Fruit fly (Drosophila melanogaster) whole organism, embryonic: ENCODE measurements around the gene CG15577.

Experiments used
- Ada2b ChIP-seq: fragments of 200-800 bp; sonication (Bioruptor generic); IDR thresholded peaks from 2 replicates; pipeline ENCODE4 v1.3.6; 2022; ENCODE audit warnings: missing biosample characterization, missing genetic modification characterization
- Asciz ChIP-seq: fragments of 200-800 bp; sonication (Bioruptor generic); optimal IDR thresholded peaks from 2 replicates; lab custom pipeline; 2017; ENCODE audit warnings: missing biosample characterization, mild to moderate bottlenecking, missing genetic modification characterization, missing genetic modification reagents
- C15 ChIP-seq: fragments of 200-800 bp; sonication (Bioruptor generic); IDR thresholded peaks from 3 replicates; pipeline ENCODE4 v1.3.6; 2022; ENCODE audit warnings: missing biosample characterization, missing genetic modification characterization
- CG11247 ChIP-seq: fragments of 200-800 bp; sonication (Bioruptor generic); IDR thresholded peaks from 2 replicates; pipeline ENCODE4 v1.3.6; 2022; ENCODE audit warnings: missing biosample characterization, missing genetic modification characterization
- CG12155 ChIP-seq: fragments of 200-800 bp; sonication (Bioruptor generic); optimal IDR thresholded peaks from 3 replicates; lab custom pipeline; 2016; ENCODE audit warnings: missing biosample characterization, missing genetic modification characterization
- CG13424 ChIP-seq: fragments of 200-800 bp; sonication (Bioruptor generic); optimal IDR thresholded peaks from 2 replicates; lab custom pipeline; 2019; ENCODE audit warnings: missing biosample characterization, mild to moderate bottlenecking, missing genetic modification characterization, moderate library complexity
- CG14441 ChIP-seq: fragments of 200-800 bp; sonication (Bioruptor generic); IDR thresholded peaks from 2 replicates; pipeline ENCODE4 v1.3.6; 2022; ENCODE audit warnings: missing biosample characterization, missing genetic modification characterization
- CG17568 ChIP-seq: fragments of 200-800 bp; sonication (Bioruptor generic); optimal IDR thresholded peaks from 2 replicates; lab custom pipeline; 2018; ENCODE audit warnings: missing biosample characterization, mild to moderate bottlenecking, missing genetic modification characterization, moderate library complexity
- CG18011 ChIP-seq: fragments of 200-800 bp; sonication (Bioruptor generic); optimal IDR thresholded peaks from 2 replicates; lab custom pipeline; 2017; ENCODE audit warnings: missing biosample characterization, missing genetic modification characterization, mild to moderate bottlenecking, moderate library complexity, missing genotype
- CG2120 ChIP-seq: fragments of 200-800 bp; sonication (Bioruptor generic); optimal IDR thresholded peaks from 3 replicates; lab custom pipeline; 2016; ENCODE audit warnings: missing biosample characterization, missing genetic modification characterization
- CG2199 ChIP-seq: fragments of 200-800 bp; sonication (Bioruptor generic); IDR thresholded peaks from 3 replicates; pipeline ENCODE4 v1.3.6; 2022; ENCODE audit warnings: missing biosample characterization, missing genetic modification characterization
- CG31388 ChIP-seq: fragments of 200-800 bp; sonication (Bioruptor generic); optimal IDR thresholded peaks from 2 replicates; lab custom pipeline; 2016; ENCODE audit warnings: missing biosample characterization, missing genetic modification characterization
- CG32532 ChIP-seq: fragments of 200-800 bp; sonication (Bioruptor generic); IDR thresholded peaks from 2 replicates; pipeline ENCODE4 v1.3.6; 2022; ENCODE audit warnings: missing biosample characterization, missing genetic modification characterization
- CG33213 ChIP-seq: fragments of 200-800 bp; sonication (Bioruptor generic); optimal IDR thresholded peaks from 3 replicates; lab custom pipeline; 2016; ENCODE audit warnings: missing biosample characterization, missing genetic modification characterization
- CG33557 ChIP-seq: fragments of 200-800 bp; sonication (Bioruptor generic); optimal IDR thresholded peaks from 2 replicates; lab custom pipeline; 2019; ENCODE audit warnings: missing biosample characterization, mild to moderate bottlenecking, missing genetic modification characterization, moderate library complexity
- CG34422 ChIP-seq: fragments of 200-800 bp; sonication (Bioruptor generic); IDR thresholded peaks from 3 replicates; pipeline ENCODE4 v1.3.6; 2022; ENCODE audit warnings: missing biosample characterization, missing genetic modification characterization
- CG43689 ChIP-seq: fragments of 200-800 bp; sonication (Bioruptor generic); IDR thresholded peaks from 2 replicates; pipeline ENCODE4 v1.3.6; 2022; ENCODE audit warnings: missing biosample characterization, missing genetic modification characterization
- CG6175 ChIP-seq: fragments of 200-800 bp; sonication (Bioruptor generic); IDR thresholded peaks from 3 replicates; pipeline ENCODE4 v1.3.6; 2022; ENCODE audit warnings: missing biosample characterization, missing genetic modification characterization
- CG6765 ChIP-seq: fragments of 200-800 bp; sonication (Bioruptor generic); optimal IDR thresholded peaks from 3 replicates; lab custom pipeline; 2017; ENCODE audit warnings: missing biosample characterization, mild to moderate bottlenecking, missing genetic modification characterization
- CG8478 ChIP-seq: fragments of >200 bp; optimal IDR thresholded peaks from 2 replicates; lab custom pipeline; 2018
- CG9215 ChIP-seq: fragments of 200-800 bp; sonication (Bioruptor generic); IDR thresholded peaks from 2 replicates; pipeline ENCODE4 v1.3.6; 2022; ENCODE audit warnings: missing biosample characterization, missing genetic modification characterization
- CG9932 ChIP-seq: fragments of 200-800 bp; sonication (Bioruptor generic); IDR thresholded peaks from 2 replicates; pipeline ENCODE4 v1.3.6; 2022; ENCODE audit warnings: missing biosample characterization, missing genetic modification characterization
- CHES-1-like ChIP-seq: fragments of 200-800 bp; sonication (Bioruptor generic); optimal IDR thresholded peaks from 2 replicates; lab custom pipeline; 2016; ENCODE audit warnings: missing biosample characterization, missing genetic modification characterization
- D ChIP-seq, 2 experiments: fragments of 200-800 bp in 1 of 2; fragments of >200 bp in 1 of 2; sonication (Bioruptor generic) in 1 of 2; optimal IDR thresholded peaks; 2 replicates in 1 of 2; 3 replicates in 1 of 2; lab custom pipeline; 2017; ENCODE audit warnings: mild to moderate bottlenecking in 1 of 2, missing biosample characterization in 1 of 2, missing genetic modification characterization in 1 of 2, missing genetic modification reagents in 1 of 2
- Doc2 ChIP-seq: fragments of 200-800 bp; sonication (Bioruptor generic); IDR thresholded peaks from 2 replicates; pipeline ENCODE4 v1.3.6; 2022; ENCODE audit warnings: missing biosample characterization, missing genetic modification characterization
- Doc3 ChIP-seq: fragments of 200-800 bp; sonication (Bioruptor generic); IDR thresholded peaks from 3 replicates; pipeline ENCODE4 v1.3.6; 2022; ENCODE audit warnings: missing biosample characterization, missing genetic modification characterization; ENCODE audit not compliant: partially characterized antibody
- E2f2 ChIP-seq: fragments of 200-800 bp; sonication (Bioruptor generic); IDR thresholded peaks from 2 replicates; pipeline ENCODE4 v1.3.6; 2022; ENCODE audit warnings: missing biosample characterization, missing genetic modification characterization
- H15 ChIP-seq: fragments of 200-800 bp; sonication (Bioruptor generic); IDR thresholded peaks from 3 replicates; pipeline ENCODE4 v1.3.6; 2022; ENCODE audit warnings: missing biosample characterization, missing genetic modification characterization
- HmgZ ChIP-seq: fragments of 200-800 bp; sonication (Bioruptor generic); optimal IDR thresholded peaks from 2 replicates; lab custom pipeline; 2018; ENCODE audit warnings: missing biosample characterization, mild to moderate bottlenecking, missing genetic modification characterization
- Hr78 ChIP-seq, 2 experiments: fragments of 200-800 bp in 1 of 2; fragments of >200 bp in 1 of 2; sonication (Bioruptor generic) in 1 of 2; optimal IDR thresholded peaks; 2 replicates each; lab custom pipeline; 2017 to 2019; ENCODE audit warnings: missing biosample characterization in 2 of 2, missing genetic modification characterization in 2 of 2, mild to moderate bottlenecking in 1 of 2, moderate library complexity in 1 of 2
- MESR4 ChIP-seq: fragments of 200-800 bp; sonication (Bioruptor generic); optimal IDR thresholded peaks from 2 replicates; lab custom pipeline; 2018; ENCODE audit warnings: missing biosample characterization, mild to moderate bottlenecking, missing genetic modification characterization, moderate library complexity
- Scr ChIP-seq: fragments of 200-800 bp; sonication (Bioruptor generic); IDR thresholded peaks from 2 replicates; pipeline ENCODE4 v1.3.6; 2022; ENCODE audit warnings: missing biosample characterization, missing genetic modification characterization; ENCODE audit not compliant: partially characterized antibody
- Side ChIP-seq: fragments of 200-800 bp; sonication (Bioruptor generic); optimal IDR thresholded peaks from 2 replicates; lab custom pipeline; 2016; ENCODE audit warnings: missing biosample characterization, missing genetic modification characterization
- Sry-δ ChIP-seq: fragments of 200-800 bp; sonication (Bioruptor generic); optimal IDR thresholded peaks from 2 replicates; lab custom pipeline; 2016; ENCODE audit warnings: missing biosample characterization, missing genetic modification characterization
- Tbp ChIP-seq: fragments of >200 bp; optimal IDR thresholded peaks from 2 replicates; lab custom pipeline; 2018; ENCODE audit warnings: missing biosample characterization, missing genetic modification characterization
- abd-A ChIP-seq: fragments of 200-800 bp; sonication (Bioruptor generic); optimal IDR thresholded peaks from 3 replicates; lab custom pipeline; 2019; ENCODE audit warnings: missing biosample characterization, mild to moderate bottlenecking, missing genetic modification characterization, moderate library complexity
- br ChIP-seq: fragments of >200 bp; optimal IDR thresholded peaks from 2 replicates; lab custom pipeline; 2017
- crol ChIP-seq: fragments of 200-800 bp; sonication (Bioruptor generic); IDR thresholded peaks from 2 replicates; pipeline ENCODE4 v1.3.6; 2022; ENCODE audit warnings: missing biosample characterization, missing genetic modification characterization
- exex ChIP-seq: fragments of 200-800 bp; sonication (Bioruptor generic); optimal IDR thresholded peaks from 4 replicates; lab custom pipeline; 2018; ENCODE audit warnings: missing biosample characterization, mild to moderate bottlenecking, missing genetic modification characterization, moderate library complexity
- grau ChIP-seq: fragments of 200-800 bp; optimal IDR thresholded peaks from 3 replicates; lab custom pipeline; 2019; ENCODE audit warnings: missing biosample characterization, mild to moderate bottlenecking, missing genetic modification characterization, moderate library complexity
- gt ChIP-seq: fragments of 200-800 bp; sonication (Bioruptor generic); IDR thresholded peaks from 2 replicates; pipeline ENCODE4 v1.3.6; 2022; ENCODE audit warnings: missing biosample characterization, missing genetic modification characterization
- mirr ChIP-seq: fragments of 200-800 bp; sonication (Bioruptor generic); optimal IDR thresholded peaks from 3 replicates; lab custom pipeline; 2018; ENCODE audit warnings: missing biosample characterization, mild to moderate bottlenecking, missing genetic modification characterization
- org-1 ChIP-seq: fragments of 200-800 bp; sonication (Bioruptor generic); optimal IDR thresholded peaks from 2 replicates; lab custom pipeline; 2017; ENCODE audit warnings: missing biosample characterization, missing genetic modification characterization
- pnt ChIP-seq: fragments of 200-800 bp; sonication (Bioruptor generic); optimal IDR thresholded peaks from 3 replicates; lab custom pipeline; 2016; ENCODE audit warnings: missing biosample characterization, missing genetic modification characterization
- salm ChIP-seq: fragments of 200-800 bp; sonication (Bioruptor generic); optimal IDR thresholded peaks from 2 replicates; lab custom pipeline; 2018; ENCODE audit warnings: missing biosample characterization, mild to moderate bottlenecking, missing genetic modification characterization
- sim ChIP-seq: fragments of 200-800 bp; sonication (Bioruptor generic); IDR thresholded peaks from 2 replicates; pipeline ENCODE4 v1.3.6; 2022; ENCODE audit warnings: missing biosample characterization, missing genetic modification characterization
- tin ChIP-seq: fragments of 200-800 bp; sonication (Bioruptor generic); optimal IDR thresholded peaks from 3 replicates; lab custom pipeline; 2016; ENCODE audit warnings: missing biosample characterization, missing genetic modification characterization
- tio ChIP-seq: fragments of 200-800 bp; sonication (Bioruptor generic); optimal IDR thresholded peaks from 2 replicates; lab custom pipeline; 2017; ENCODE audit warnings: missing biosample characterization, missing genetic modification characterization, inconsistent platforms
- ttk ChIP-seq: fragments of 200-800 bp; sonication (Bioruptor generic); IDR thresholded peaks from 2 replicates; pipeline ENCODE4 v2.1.2; 2022; ENCODE audit warnings: missing biosample characterization, missing genetic modification characterization
- twi ChIP-seq: fragments of 200-800 bp; optimal IDR thresholded peaks from 2 replicates; lab custom pipeline; 2019; ENCODE audit warnings: missing biosample characterization, mild to moderate bottlenecking, missing genetic modification characterization, moderate library complexity
- vfl ChIP-seq: fragments of 200-800 bp; sonication (Bioruptor generic); optimal IDR thresholded peaks from 2 replicates; lab custom pipeline; 2016; ENCODE audit warnings: missing biosample characterization, missing genetic modification characterization
- z ChIP-seq: fragments of 200-800 bp; sonication (Bioruptor generic); IDR thresholded peaks from 3 replicates; pipeline ENCODE4 v1.3.6; 2022; ENCODE audit warnings: missing biosample characterization, missing genetic modification characterization

CG15577 gene

DNA sequence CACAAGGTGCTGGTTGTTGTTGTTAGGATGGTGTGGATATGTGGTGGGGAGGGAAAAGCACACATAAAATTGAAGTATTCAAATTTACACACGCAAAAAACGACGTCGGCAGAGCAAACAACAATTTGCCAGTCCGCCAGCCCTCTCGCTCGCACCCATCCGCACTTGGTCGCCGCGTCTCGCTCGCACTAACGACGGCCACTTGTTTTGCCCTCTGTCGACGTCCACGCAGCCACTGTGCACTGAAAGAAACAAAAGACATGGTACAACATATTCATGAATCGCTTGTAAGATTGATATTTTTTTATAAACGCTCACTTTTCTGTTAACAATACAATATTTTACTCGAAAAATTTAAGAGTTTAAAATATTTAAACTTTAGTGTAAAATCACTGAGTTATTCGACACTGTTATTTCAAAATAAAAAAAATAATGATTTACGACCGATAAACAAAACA is 47.1 kb upstream of the CG15577 start (continued):
- TF ChIP-seq org-1 (GFP tag; lab: Kevin White, UChicago): peak; percentile 48
- no peak for TF ChIP-seq CG33213 (GFP tag; lab: Kevin White, UChicago)
- no peak for TF ChIP-seq gt (GFP tag; lab: Robert Waterston, UW)
- no peak for TF ChIP-seq CG43689
- peak; percentile 49 for TF ChIP-seq CG12155 (GFP tag; lab: Kevin White, UChicago)
- no peak for TF ChIP-seq CG31388 (GFP tag; lab: Kevin White, UChicago)
- peak; percentile 63; the same call in 1 of the 3 replicates for TF ChIP-seq CG34422 (GFP tag; lab: Robert Waterston, UW)
- peak; percentile 4 for TF ChIP-seq HmgZ (tag; lab: Kevin White, UChicago)
- peak; percentile 55 for TF ChIP-seq Ada2b (GFP tag; lab: Robert Waterston, UW)
- TF ChIP-seq CG2120: peak; percentile 83
- TF ChIP-seq MESR4 (GFP tag; lab: Kevin White, UChicago): no peak
- peak; percentile 78 for TF ChIP-seq grau (tag; lab: Kevin White, UChicago)
- peak; percentile 20 for TF ChIP-seq mirr (GFP tag; lab: Kevin White, UChicago)
- TF ChIP-seq D (optimal IDR thresholded peaks at IDR 0.05; lab: Kevin White, UChicago): no peak
- no peak for TF ChIP-seq D (GFP tag; optimal IDR thresholded peaks at IDR 0.05; lab: Kevin White, UChicago)
- peak; percentile 31 for TF ChIP-seq CHES-1-like (GFP tag; lab: Kevin White, UChicago)
- no peak; the same call in 2 of the 3 replicates for TF ChIP-seq CG6175 (GFP tag; lab: Robert Waterston, UW)
- no peak for TF ChIP-seq CG2199
- no peak for TF ChIP-seq twi (tag; lab: Kevin White, UChicago)
- peak; percentile 52 for TF ChIP-seq abd-A (tag; lab: Kevin White, UChicago)
- TF ChIP-seq CG8478 (lab: Kevin White, UChicago): no peak
- TF ChIP-seq CG9215: peak; percentile 41; the same call in 1 of the 2 replicates
- TF ChIP-seq CG13424: peak; percentile 67
- TF ChIP-seq Hr78 (GFP tag; optimal IDR thresholded peaks at IDR 0.05; lab: Kevin White, UChicago): no peak
- no peak for TF ChIP-seq Doc3 (GFP tag; lab: Robert Waterston, UW)
- peak; percentile 18 for TF ChIP-seq Asciz (GFP tag; lab: Kevin White, UChicago)
- 0 out of 2 replicates have a peak, but pooled peaks have one; percentile 30 for TF ChIP-seq CG11247
- no peak for TF ChIP-seq H15 (GFP tag; lab: Robert Waterston, UW)
- TF ChIP-seq tin: peak; percentile 52
- TF ChIP-seq CG17568 (GFP tag; lab: Kevin White, UChicago): no peak
- peak; percentile 65 for TF ChIP-seq CG9932
- TF ChIP-seq Tbp: no peak
- no peak for TF ChIP-seq C15 (GFP tag; lab: Robert Waterston, UW)
- peak; percentile 27 for TF ChIP-seq CG18011 (GFP tag; lab: Kevin White, UChicago)
- TF ChIP-seq Doc2 (GFP tag; lab: Robert Waterston, UW): no peak
- no peak for TF ChIP-seq Scr (GFP tag; lab: Robert Waterston, UW)
- no peak for TF ChIP-seq salm (tag; lab: Kevin White, UChicago)
- TF ChIP-seq crol (GFP tag; lab: Robert Waterston, UW): no peak
- TF ChIP-seq tio (GFP tag; lab: Kevin White, UChicago): peak; percentile 72
- no peak for TF ChIP-seq br (lab: Kevin White, UChicago)
- TF ChIP-seq sim: no peak
- TF ChIP-seq CG33557: no peak
- no peak for TF ChIP-seq Sry-δ (GFP tag; lab: Kevin White, UChicago)
- peak; percentile 83 for TF ChIP-seq CG32532 (GFP tag; lab: Robert Waterston, UW)
- peak; percentile 35; the same call in 1 of the 2 replicates for TF ChIP-seq E2f2 (GFP tag; lab: Robert Waterston, UW)
- peak; percentile 50 for TF ChIP-seq CG6765 (GFP tag; lab: Kevin White, UChicago)
- no peak for TF ChIP-seq vfl (GFP tag; lab: Kevin White, UChicago)
- TF ChIP-seq ttk (GFP tag; lab: Robert Waterston, UW): peak; percentile 31; the same call in 1 of the 2 replicates
- peak; percentile 26 for TF ChIP-seq exex (tag; lab: Kevin White, UChicago)
- no peak for TF ChIP-seq pnt
- TF ChIP-seq CG14441: peak; percentile 49; the same call in 1 of the 2 replicates
- TF ChIP-seq Side (GFP tag; lab: Kevin White, UChicago): no peak
- no peak for TF ChIP-seq z (GFP tag; lab: Robert Waterston, UW)
